Worm (Caenorhabditis elegans) whole organism, late embryonic: ENCODE data around the gene nhr-80.

Experiments used
- ama-1 ChIP-seq: fragments of 150-350 bp; optimal IDR thresholded peaks from 2 replicates; lab custom pipeline; 2014
- ceh-18 ChIP-seq: sonication (generic microtip); optimal IDR thresholded peaks from 2 replicates; lab custom pipeline; 2016; ENCODE audit warnings: missing genetic modification characterization, missing compliant biosample characterization
- ceh-2 ChIP-seq: sonication (generic microtip); optimal IDR thresholded peaks from 2 replicates; lab custom pipeline; 2016; ENCODE audit warnings: missing genotype, missing genetic modification characterization, missing compliant biosample characterization
- ceh-31 ChIP-seq: sonication (generic microtip); optimal IDR thresholded peaks from 2 replicates; lab custom pipeline; 2016; ENCODE audit warnings: missing genetic modification characterization, missing compliant biosample characterization
- ceh-9 ChIP-seq: sonication (generic microtip); optimal IDR thresholded peaks from 2 replicates; lab custom pipeline; 2016; ENCODE audit warnings: mild to moderate bottlenecking, missing genetic modification characterization, inconsistent platforms, missing compliant biosample characterization
- elt-2 ChIP-seq: sonication (generic microtip); optimal IDR thresholded peaks from 2 replicates; lab custom pipeline; 2016; ENCODE audit warnings: missing genetic modification reagents, missing genetic modification characterization, missing compliant biosample characterization
- eyg-1 ChIP-seq: sonication (generic microtip); optimal IDR thresholded peaks from 2 replicates; lab custom pipeline; 2016; ENCODE audit warnings: missing genotype, missing genetic modification characterization, missing compliant biosample characterization
- fkh-6 ChIP-seq: sonication (generic microtip); optimal IDR thresholded peaks from 2 replicates; lab custom pipeline; 2016; ENCODE audit warnings: missing genetic modification characterization, missing compliant biosample characterization
- pax-1 ChIP-seq: fragments of 150-350 bp; optimal IDR thresholded peaks from 2 replicates; lab custom pipeline; 2014; ENCODE audit warnings: missing biosample characterization, missing genetic modification characterization
- pha-2 ChIP-seq: sonication (generic microtip); optimal IDR thresholded peaks from 2 replicates; lab custom pipeline; 2017; ENCODE audit warnings: mild to moderate bottlenecking, missing genetic modification characterization, missing compliant biosample characterization

DNA sequence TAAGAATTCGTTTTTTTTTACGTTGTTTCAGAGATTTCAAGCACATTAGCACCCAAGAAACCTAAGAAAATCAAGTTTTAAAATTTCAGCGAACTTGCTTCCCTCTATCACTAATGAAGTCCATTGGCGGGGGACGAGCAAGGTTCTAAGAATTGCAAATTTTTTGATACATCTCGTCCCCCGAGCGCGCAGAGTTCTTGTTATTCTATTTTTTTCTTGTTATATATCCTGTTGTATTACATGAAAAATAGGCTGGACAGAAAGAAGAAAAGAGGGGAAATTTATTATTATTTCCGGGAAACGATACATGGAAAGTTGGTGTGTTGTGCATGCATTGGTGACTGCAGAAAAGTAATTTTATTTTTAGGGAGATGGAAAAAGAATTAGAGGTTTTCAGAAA lies 15.0 kb upstream of the nhr-80 start:
- no peak for TF ChIP-seq pax-1 (tag; lab: Kevin White, UChicago)
- TF ChIP-seq ceh-31, result no peak
- no peak for TF ChIP-seq ama-1
- no peak for TF ChIP-seq elt-2 (tag; lab: Kevin White, UChicago)
- no peak for TF ChIP-seq fkh-6 (tag; lab: Kevin White, UChicago)
- TF ChIP-seq eyg-1, result no peak
- no peak for TF ChIP-seq ceh-18 (tag; lab: Kevin White, UChicago)
- TF ChIP-seq ceh-9 (tag; lab: Kevin White, UChicago), result no peak
- no peak for TF ChIP-seq pha-2
- TF ChIP-seq ceh-2 (tag; lab: Kevin White, UChicago), result no peak
